Fruit fly (Drosophila melanogaster) whole organism, embryonic: ENCODE measurements around the gene LUBEL.

Experiments used
- ATbp ChIP-seq: fragments of 200-800 bp; sonication (Bioruptor generic); optimal IDR thresholded peaks from 2 replicates; lab custom pipeline; 2017; ENCODE audit warnings: missing biosample characterization, mild to moderate bottlenecking, missing genetic modification characterization, missing genetic modification reagents
- Asciz ChIP-seq: fragments of 200-800 bp; sonication (Bioruptor generic); optimal IDR thresholded peaks from 2 replicates; lab custom pipeline; 2017; ENCODE audit warnings: missing biosample characterization, mild to moderate bottlenecking, missing genetic modification characterization, missing genetic modification reagents
- Atf-2 ChIP-seq: fragments of 200-800 bp; sonication (Bioruptor generic); optimal IDR thresholded peaks from 2 replicates; lab custom pipeline; 2016; ENCODE audit warnings: missing biosample characterization, missing genetic modification characterization
- CG10209 ChIP-seq: fragments of 200-800 bp; sonication (Bioruptor generic); optimal IDR thresholded peaks from 3 replicates; lab custom pipeline; 2017; ENCODE audit warnings: missing biosample characterization, mild to moderate bottlenecking, missing genetic modification characterization, missing genetic modification reagents
- CG10654 ChIP-seq: fragments of 200-800 bp; sonication (Bioruptor generic); optimal IDR thresholded peaks from 2 replicates; lab custom pipeline; 2016; ENCODE audit warnings: missing biosample characterization, missing genetic modification characterization
- CG11085 ChIP-seq: fragments of 200-800 bp; sonication (Bioruptor generic); IDR thresholded peaks from 2 replicates; pipeline ENCODE4 v1.3.6; 2022; ENCODE audit warnings: missing biosample characterization, missing genetic modification characterization
- CG12769 ChIP-seq: fragments of 200-800 bp; sonication (Bioruptor generic); optimal IDR thresholded peaks from 2 replicates; lab custom pipeline; 2019; ENCODE audit warnings: missing biosample characterization, mild to moderate bottlenecking, missing genetic modification characterization, moderate library complexity
- CG12942 ChIP-seq: fragments of 200-800 bp; sonication (Bioruptor generic); optimal IDR thresholded peaks from 3 replicates; lab custom pipeline; 2016; ENCODE audit warnings: missing biosample characterization, missing genetic modification characterization
- CG14014 ChIP-seq: fragments of 200-800 bp; sonication (Bioruptor generic); IDR thresholded peaks from 2 replicates; pipeline ENCODE4 v1.3.6; 2022; ENCODE audit warnings: missing biosample characterization, missing genetic modification characterization
- CG15073 ChIP-seq: fragments of 200-800 bp; sonication (Bioruptor generic); optimal IDR thresholded peaks from 2 replicates; lab custom pipeline; 2016; ENCODE audit warnings: missing biosample characterization, missing genetic modification characterization
- CG1529 ChIP-seq: fragments of 200-800 bp; sonication (Bioruptor generic); optimal IDR thresholded peaks from 3 replicates; lab custom pipeline; 2018; ENCODE audit warnings: missing biosample characterization, missing genetic modification characterization
- CG15514 ChIP-seq: fragments of 200-800 bp; sonication (Bioruptor generic); optimal IDR thresholded peaks from 3 replicates; lab custom pipeline; 2017; ENCODE audit warnings: missing biosample characterization, missing genetic modification characterization, mild to moderate bottlenecking, moderate library complexity, missing genetic modification reagents
- CG33557 ChIP-seq: fragments of 200-800 bp; sonication (Bioruptor generic); optimal IDR thresholded peaks from 2 replicates; lab custom pipeline; 2019; ENCODE audit warnings: missing biosample characterization, mild to moderate bottlenecking, missing genetic modification characterization, moderate library complexity
- CG6175 ChIP-seq: fragments of 200-800 bp; sonication (Bioruptor generic); IDR thresholded peaks from 3 replicates; pipeline ENCODE4 v1.3.6; 2022; ENCODE audit warnings: missing biosample characterization, missing genetic modification characterization
- CG7786 ChIP-seq: fragments of 200-800 bp; sonication (Bioruptor generic); optimal IDR thresholded peaks from 2 replicates; lab custom pipeline; 2016; ENCODE audit warnings: missing biosample characterization, missing genetic modification characterization
- CG7963 ChIP-seq: fragments of 200-800 bp; sonication (Bioruptor generic); IDR thresholded peaks from 3 replicates; pipeline ENCODE4 v1.3.6; 2022; ENCODE audit warnings: missing biosample characterization, missing genetic modification characterization; ENCODE audit not compliant: partially characterized antibody
- CG7987 ChIP-seq: fragments of 200-800 bp; sonication (Bioruptor generic); optimal IDR thresholded peaks from 2 replicates; lab custom pipeline; 2018; ENCODE audit warnings: missing biosample characterization, mild to moderate bottlenecking, missing genetic modification characterization, moderate library complexity
- CG8359 ChIP-seq: fragments of 200-800 bp; sonication (Bioruptor generic); optimal IDR thresholded peaks from 2 replicates; lab custom pipeline; 2017; ENCODE audit warnings: missing biosample characterization, mild to moderate bottlenecking, missing genetic modification characterization, borderline replicate concordance
- CG8765 ChIP-seq: fragments of 200-800 bp; sonication (Bioruptor generic); IDR thresholded peaks from 2 replicates; pipeline ENCODE4 v1.3.6; 2022; ENCODE audit warnings: missing biosample characterization, missing genetic modification characterization
- Chrac-16 ChIP-seq: fragments of 200-800 bp; sonication (Bioruptor generic); optimal IDR thresholded peaks from 3 replicates; lab custom pipeline; 2016; ENCODE audit warnings: missing biosample characterization, missing genetic modification characterization
- CkIIα-i1 ChIP-seq: fragments of 200-800 bp; sonication (Bioruptor generic); IDR thresholded peaks from 2 replicates; pipeline ENCODE4 v1.3.6; 2022; ENCODE audit warnings: missing biosample characterization, missing genetic modification characterization
- Dref ChIP-seq: fragments of 200-800 bp; sonication (Bioruptor generic); IDR thresholded peaks from 2 replicates; pipeline ENCODE4 v1.3.6; 2022; ENCODE audit warnings: missing biosample characterization, missing genetic modification characterization
- Drgx ChIP-seq: fragments of 200-800 bp; sonication (Bioruptor generic); IDR thresholded peaks from 2 replicates; pipeline ENCODE4 v1.3.6; 2022; ENCODE audit warnings: missing biosample characterization, missing genetic modification characterization
- Ets97D ChIP-seq: fragments of 200-800 bp; sonication (Bioruptor generic); optimal IDR thresholded peaks from 3 replicates; lab custom pipeline; 2016; ENCODE audit warnings: missing biosample characterization, missing genetic modification characterization
- Fer3 ChIP-seq: fragments of 200-800 bp; sonication (Bioruptor generic); optimal IDR thresholded peaks from 2 replicates; lab custom pipeline; 2018; ENCODE audit warnings: missing biosample characterization, mild to moderate bottlenecking, missing genetic modification characterization, moderate library complexity
- H2.0 ChIP-seq: fragments of 200-800 bp; sonication (Bioruptor generic); IDR thresholded peaks from 2 replicates; pipeline ENCODE4 v1.3.6; 2022; ENCODE audit warnings: missing biosample characterization, missing genetic modification characterization
- Hr78 ChIP-seq, 2 experiments: fragments of 200-800 bp in 1 of 2; fragments of >200 bp in 1 of 2; sonication (Bioruptor generic) in 1 of 2; optimal IDR thresholded peaks; 2 replicates each; lab custom pipeline; 2017 to 2019; ENCODE audit warnings: missing biosample characterization in 2 of 2, missing genetic modification characterization in 2 of 2, mild to moderate bottlenecking in 1 of 2, moderate library complexity in 1 of 2
- MBD-R2 ChIP-seq: fragments of 200-800 bp; sonication (Bioruptor generic); IDR thresholded peaks from 2 replicates; pipeline ENCODE4 v1.3.6; 2022; ENCODE audit warnings: missing biosample characterization, missing genetic modification characterization
- NC2β ChIP-seq: fragments of 200-800 bp; sonication (Bioruptor generic); optimal IDR thresholded peaks from 2 replicates; lab custom pipeline; 2016; ENCODE audit warnings: missing biosample characterization, missing genetic modification characterization
- Oli ChIP-seq: fragments of 200-800 bp; sonication (Bioruptor generic); optimal IDR thresholded peaks from 2 replicates; lab custom pipeline; 2018; ENCODE audit warnings: missing biosample characterization, mild to moderate bottlenecking, missing genetic modification characterization, moderate library complexity
- Tbp ChIP-seq: fragments of >200 bp; optimal IDR thresholded peaks from 2 replicates; lab custom pipeline; 2018; ENCODE audit warnings: missing biosample characterization, missing genetic modification characterization
- YL-1 ChIP-seq: fragments of 200-800 bp; sonication (Bioruptor generic); optimal IDR thresholded peaks from 3 replicates; lab custom pipeline; 2017; ENCODE audit warnings: missing biosample characterization, mild to moderate bottlenecking, missing genetic modification characterization
- ash1 ChIP-seq: fragments of 200-800 bp; sonication (Bioruptor generic); optimal IDR thresholded peaks from 2 replicates; lab custom pipeline; 2018; ENCODE audit warnings: missing biosample characterization, mild to moderate bottlenecking, missing genetic modification characterization
- crol ChIP-seq: fragments of 200-800 bp; sonication (Bioruptor generic); IDR thresholded peaks from 2 replicates; pipeline ENCODE4 v1.3.6; 2022; ENCODE audit warnings: missing biosample characterization, missing genetic modification characterization
- dpn ChIP-seq, 2 experiments: fragments of 200-800 bp; sonication (Bioruptor generic); optimal IDR thresholded peaks; 3 replicates each; lab custom pipeline; 2016; ENCODE audit warnings: missing biosample characterization in 2 of 2, missing genetic modification characterization in 2 of 2
- fd64A ChIP-seq: fragments of 200-800 bp; sonication (Bioruptor generic); optimal IDR thresholded peaks from 3 replicates; lab custom pipeline; 2018; ENCODE audit warnings: missing biosample characterization, mild to moderate bottlenecking, missing genetic modification characterization
- gsb ChIP-seq: fragments of 200-800 bp; sonication (Bioruptor generic); IDR thresholded peaks from 2 replicates; pipeline ENCODE4 v1.3.6; 2022; ENCODE audit warnings: missing biosample characterization, missing genetic modification characterization
- gsb-n ChIP-seq: fragments of 200-800 bp; sonication (Bioruptor generic); optimal IDR thresholded peaks from 3 replicates; lab custom pipeline; 2018; ENCODE audit warnings: missing biosample characterization, mild to moderate bottlenecking, missing genetic modification characterization
- ind ChIP-seq: fragments of 200-800 bp; sonication (Bioruptor generic); optimal IDR thresholded peaks from 3 replicates; lab custom pipeline; 2016; ENCODE audit warnings: missing biosample characterization, missing genetic modification characterization
- ken ChIP-seq: fragments of 200-800 bp; sonication (Bioruptor generic); IDR thresholded peaks from 3 replicates; pipeline ENCODE4 v1.3.6; 2022; ENCODE audit warnings: missing biosample characterization, missing genetic modification characterization
- mirr ChIP-seq: fragments of 200-800 bp; sonication (Bioruptor generic); optimal IDR thresholded peaks from 3 replicates; lab custom pipeline; 2018; ENCODE audit warnings: missing biosample characterization, mild to moderate bottlenecking, missing genetic modification characterization
- p53 ChIP-seq: fragments of 200-800 bp; sonication (Bioruptor generic); optimal IDR thresholded peaks from 2 replicates; lab custom pipeline; 2016; ENCODE audit warnings: missing biosample characterization, missing genetic modification characterization
- pan ChIP-seq, 4 experiments: fragments of >200 bp in 3 of 4; fragments of 200-800 bp in 1 of 4; sonication (Bioruptor generic) in 1 of 4; optimal IDR thresholded peaks in 3 of 4; IDR thresholded peaks in 1 of 4; 2 replicates each; pipeline versions ENCODE4 v1.3.6 to Lab custom; 2017 to 2022; ENCODE audit warnings: missing biosample characterization in 2 of 4, missing genetic modification characterization in 2 of 4, mixed read lengths in 1 of 4
- peb ChIP-seq: fragments of 200-800 bp; sonication (Bioruptor generic); IDR thresholded peaks from 2 replicates; pipeline ENCODE4 v1.3.6; 2022; ENCODE audit warnings: missing biosample characterization, missing genetic modification characterization
- pita ChIP-seq: fragments of 200-800 bp; sonication (Bioruptor generic); optimal IDR thresholded peaks from 2 replicates; lab custom pipeline; 2017; ENCODE audit warnings: missing biosample characterization, mild to moderate bottlenecking, missing genetic modification characterization
- ranshi ChIP-seq: fragments of 200-800 bp; sonication (Bioruptor generic); IDR thresholded peaks from 2 replicates; pipeline ENCODE4 v1.3.6; 2022; ENCODE audit warnings: missing biosample characterization, missing genetic modification characterization
- salm ChIP-seq: fragments of 200-800 bp; sonication (Bioruptor generic); optimal IDR thresholded peaks from 2 replicates; lab custom pipeline; 2018; ENCODE audit warnings: missing biosample characterization, mild to moderate bottlenecking, missing genetic modification characterization
- sd ChIP-seq: fragments of 200-800 bp; sonication (Bioruptor generic); optimal IDR thresholded peaks from 3 replicates; lab custom pipeline; 2018; ENCODE audit warnings: missing biosample characterization, mild to moderate bottlenecking, missing genetic modification characterization, moderate library complexity
- seq ChIP-seq: fragments of 200-800 bp; sonication (Bioruptor generic); IDR thresholded peaks from 2 replicates; pipeline ENCODE4 v1.3.6; 2022; ENCODE audit warnings: missing biosample characterization, missing genetic modification characterization
- sima ChIP-seq: fragments of 200-800 bp; sonication (Bioruptor generic); optimal IDR thresholded peaks from 2 replicates; lab custom pipeline; 2016; ENCODE audit warnings: missing biosample characterization, missing genetic modification characterization
- tna ChIP-seq: fragments of 200-800 bp; sonication (Bioruptor generic); IDR thresholded peaks from 2 replicates; pipeline ENCODE4 v1.3.6; 2022; ENCODE audit warnings: missing biosample characterization, missing genetic modification characterization; ENCODE audit not compliant: partially characterized antibody

The LUBEL gene

dm6 chr2L:6787973-6788368 is 15.4 kb upstream of the LUBEL start (continued):
- no peak for TF ChIP-seq CG8359 (GFP tag; lab: Kevin White, UChicago)
- TF ChIP-seq dpn (GFP tag; optimal IDR thresholded peaks at IDR 0.05; lab: Kevin White, UChicago), result peak; percentile 54 to 61
- peak; percentile 60 for TF ChIP-seq Fer3 (tag; lab: Kevin White, UChicago)
- peak; percentile 31 for TF ChIP-seq sima (GFP tag; lab: Kevin White, UChicago)
- no peak for TF ChIP-seq CG8765 (GFP tag; lab: Robert Waterston, UW)
- peak; percentile 41 for TF ChIP-seq salm (tag; lab: Kevin White, UChicago)
- TF ChIP-seq mirr (GFP tag; lab: Kevin White, UChicago), result no peak
- peak; percentile 75 for TF ChIP-seq Oli (tag; lab: Kevin White, UChicago)
- peak; percentile 12 for TF ChIP-seq p53 (GFP tag; lab: Kevin White, UChicago)
- no peak for TF ChIP-seq sd (tag; lab: Kevin White, UChicago)
- peak; percentile 52 for TF ChIP-seq ind (GFP tag; lab: Kevin White, UChicago)
- TF ChIP-seq CG15073 (GFP tag; lab: Kevin White, UChicago), result peak; percentile 6
- TF ChIP-seq Atf-2 (GFP tag; lab: Kevin White, UChicago), result peak; percentile 55
- TF ChIP-seq CG33557 (GFP tag; lab: Kevin White, UChicago), result no peak
- peak; percentile 48 for TF ChIP-seq CG7786
- no peak for TF ChIP-seq CG12769 (tag; lab: Kevin White, UChicago)
- peak; percentile 33 for TF ChIP-seq CG12942
- TF ChIP-seq CG1529 (GFP tag; lab: Kevin White, UChicago), result peak; percentile 44
- TF ChIP-seq ken (GFP tag; lab: Robert Waterston, UW), result peak; percentile 44; the same call in 1 of the 3 replicates
- TF ChIP-seq NC2β (GFP tag; lab: Kevin White, UChicago), result peak; percentile 55
- peak; percentile 46 for TF ChIP-seq Asciz (GFP tag; lab: Kevin White, UChicago)
- TF ChIP-seq CG6175 (GFP tag; lab: Robert Waterston, UW), result no peak
- TF ChIP-seq peb (GFP tag; lab: Robert Waterston, UW), result no peak
- no peak for TF ChIP-seq CkIIα-i1 (GFP tag; lab: Robert Waterston, UW)
- TF ChIP-seq MBD-R2 (GFP tag; lab: Robert Waterston, UW), result no peak
- TF ChIP-seq Drgx (GFP tag; lab: Robert Waterston, UW), result peak; percentile 57
- TF ChIP-seq Ets97D (GFP tag; lab: Kevin White, UChicago), result no peak
- TF ChIP-seq CG7987 (GFP tag; lab: Kevin White, UChicago), result no peak
- TF ChIP-seq pita, result no peak
- no peak for TF ChIP-seq pan (optimal IDR thresholded peaks at IDR 0.05; lab: Kevin White, UChicago)
- TF ChIP-seq pan (GFP tag; optimal IDR thresholded peaks at IDR 0.05 in 1 of 2, IDR thresholded peaks at IDR 0.05 in 1 of 2), result peak in 1 of 2 experiments; percentile 57
- no peak for TF ChIP-seq seq (GFP tag; lab: Robert Waterston, UW)
- no peak for TF ChIP-seq Tbp (GFP tag; lab: Kevin White, UChicago)
- no peak for TF ChIP-seq YL-1
- no peak for TF ChIP-seq Dref
- TF ChIP-seq CG7963 (GFP tag; lab: Robert Waterston, UW), result no peak
- no peak for TF ChIP-seq CG15514 (GFP tag; lab: Kevin White, UChicago)
- TF ChIP-seq ATbp (GFP tag; lab: Kevin White, UChicago), result peak; percentile 59
- peak; percentile 42 for TF ChIP-seq gsb-n
- TF ChIP-seq H2.0 (GFP tag; lab: Robert Waterston, UW), result peak; percentile 46; the same call in 1 of the 2 replicates
- TF ChIP-seq crol (GFP tag; lab: Robert Waterston, UW), result no peak
- no peak for TF ChIP-seq gsb (GFP tag; lab: Robert Waterston, UW)
- TF ChIP-seq CG11085, result no peak
- no peak for TF ChIP-seq tna (GFP tag; lab: Robert Waterston, UW)
- no peak for TF ChIP-seq fd64A (GFP tag; lab: Kevin White, UChicago)
- no peak for TF ChIP-seq Hr78 (GFP tag; optimal IDR thresholded peaks at IDR 0.05; lab: Kevin White, UChicago)
- peak; percentile 49 for TF ChIP-seq CG10654
- TF ChIP-seq Chrac-16, result peak; percentile 23
- peak; percentile 67 for TF ChIP-seq CG14014 (GFP tag; lab: Robert Waterston, UW)
- peak; percentile 49; the same call in 1 of the 2 replicates for TF ChIP-seq ranshi (GFP tag; lab: Robert Waterston, UW)
- no peak for TF ChIP-seq ash1 (GFP tag; lab: Kevin White, UChicago)
- TF ChIP-seq CG10209 (GFP tag; lab: Kevin White, UChicago), result peak; percentile 21
